Worm (Caenorhabditis elegans): Measurements from ENCODE around the gene B0547.2.

DNA sequence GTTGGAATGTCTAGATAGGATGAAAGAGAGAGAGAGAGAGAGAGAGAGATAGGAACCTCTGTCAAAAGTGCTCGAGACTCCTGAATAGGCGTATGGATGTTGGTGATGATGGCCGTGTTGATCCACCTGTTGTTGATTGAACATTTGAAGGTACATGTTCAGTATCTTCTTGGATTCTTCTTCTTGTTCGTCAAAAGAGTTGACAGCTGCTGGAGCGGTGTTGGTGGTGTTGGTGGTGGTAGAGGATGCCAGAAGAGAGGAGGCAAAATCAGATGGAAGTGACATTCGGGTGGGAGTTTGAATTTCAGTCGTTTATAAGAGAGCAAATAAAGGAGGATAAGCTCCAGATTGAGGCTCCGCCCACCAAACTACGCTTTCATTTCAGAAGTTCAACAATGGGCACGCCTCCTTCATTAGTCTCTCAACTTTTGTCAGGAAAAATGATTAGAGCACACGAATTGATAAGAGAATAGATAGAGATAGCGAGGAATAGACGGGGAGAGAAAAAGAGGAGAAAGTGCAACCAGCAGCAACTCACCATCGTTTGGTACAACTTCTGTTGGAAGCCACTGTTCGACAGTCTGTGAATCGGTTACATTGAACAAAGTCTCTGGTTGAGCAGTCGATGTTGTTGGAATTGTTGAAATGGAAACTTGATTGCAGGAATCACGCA lies 7.1 kb downstream of the B0547.2 start:
- TF ChIP-seq lin-15B (tag; optimal IDR thresholded peaks at IDR 0.05), result no peak
- TF ChIP-seq ama-1 (optimal IDR thresholded peaks at IDR 0.05), result peak; percentile 8
- TF ChIP-seq ceh-9 (tag; optimal IDR thresholded peaks at IDR 0.05), result no peak
- no peak for TF ChIP-seq ceh-28 (tag; optimal IDR thresholded peaks at IDR 0.05)
- TF ChIP-seq mdl-1 (tag; optimal IDR thresholded peaks at IDR 0.05), result no peak
- no peak for TF ChIP-seq pha-4 (tag; optimal IDR thresholded peaks at IDR 0.05)
- no peak for TF ChIP-seq elt-3 (tag; optimal IDR thresholded peaks at IDR 0.05)
- no peak for TF ChIP-seq ZK546.5 (tag; optimal IDR thresholded peaks at IDR 0.05)
- no peak for TF ChIP-seq egl-5 (tag; optimal IDR thresholded peaks at IDR 0.05)
- TF ChIP-seq egl-27 (tag; optimal IDR thresholded peaks at IDR 0.05), result no peak

All from whole organism, L3 larva.